Worm (Caenorhabditis elegans) whole organism, midembryonic: Measurements from ENCODE around the gene F58H1.7.

ENCODE experiments used
- T22C8.4 ChIP-seq: fragments of 200-800 bp; sonication (Bioruptor generic); IDR thresholded peaks from 2 replicates; pipeline ENCODE4 v1.3.6; 2022; ENCODE audit warnings: missing genetic modification characterization, missing compliant biosample characterization
- cog-1 ChIP-seq: sonication (generic microtip); optimal IDR thresholded peaks from 2 replicates; lab custom pipeline; 2016; ENCODE audit warnings: missing genetic modification characterization, missing compliant biosample characterization
- flt-1 ChIP-seq: fragments of 200-800 bp; sonication (Bioruptor generic); IDR thresholded peaks from 2 replicates; pipeline ENCODE4 v1.3.6; 2022; ENCODE audit warnings: missing genetic modification characterization, missing compliant biosample characterization
- klf-2 ChIP-seq: fragments of 200-800 bp; sonication (Bioruptor generic); conservative IDR thresholded peaks from 2 replicates; pipeline ENCODE4 v1.3.6; 2022; ENCODE audit warnings: missing genetic modification reagents, missing genetic modification characterization, missing compliant biosample characterization
- med-1 ChIP-seq: sonication (generic microtip); optimal IDR thresholded peaks from 2 replicates; lab custom pipeline; 2017; ENCODE audit warnings: missing genetic modification characterization, mild to moderate bottlenecking, missing compliant biosample characterization, antibody characterized with exemption, missing genetic modification reagents; ENCODE audit not compliant: insufficient read depth
- ref-1 ChIP-seq: fragments of 200-800 bp; sonication (Bioruptor generic); conservative IDR thresholded peaks from 2 replicates; pipeline ENCODE4 v1.3.6; 2022; ENCODE audit warnings: missing genetic modification reagents, missing genetic modification characterization, missing compliant biosample characterization
- tab-1 ChIP-seq: fragments of 200-800 bp; sonication (Bioruptor generic); IDR thresholded peaks from 2 replicates; pipeline ENCODE4 v1.3.6; 2022; ENCODE audit warnings: missing genetic modification characterization, missing compliant biosample characterization
- ztf-23 ChIP-seq: fragments of 200-800 bp; sonication (Bioruptor generic); IDR thresholded peaks from 2 replicates; pipeline ENCODE4 v1.3.6; 2022; ENCODE audit warnings: missing genetic modification reagents, missing genetic modification characterization, missing compliant biosample characterization
- ztf-29 ChIP-seq: fragments of 200-800 bp; sonication (Bioruptor generic); IDR thresholded peaks from 2 replicates; pipeline ENCODE4 v1.3.6; 2022; ENCODE audit warnings: missing genetic modification reagents, missing genetic modification characterization, missing compliant biosample characterization

The F58H1.7 gene

DNA sequence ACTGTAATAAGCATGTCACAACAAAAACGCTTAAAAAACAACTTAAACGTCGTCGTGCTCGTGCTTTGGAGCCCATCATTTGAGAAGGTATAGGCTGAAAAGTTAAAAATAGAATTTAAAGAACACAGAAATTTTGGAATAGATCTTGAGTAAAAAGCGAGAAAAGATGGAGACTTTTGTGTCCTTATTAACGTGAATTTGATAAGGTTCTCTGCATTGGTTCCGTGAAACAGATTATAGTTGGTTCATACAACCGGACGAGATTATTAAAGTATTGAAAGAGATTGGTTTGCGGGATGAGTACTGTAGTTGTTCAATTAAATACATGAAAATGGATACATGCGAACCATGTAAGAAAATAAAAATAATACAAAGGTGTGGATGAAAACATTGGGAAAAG is 26.9 kb downstream of the F58H1.7 start, which contains the start of gene gpla-1:
Gene gpla-1 (minus strand): TSS at position 101 of the 400 bp plus-strand sequence.
- no peak for TF ChIP-seq flt-1 (GFP tag; lab: Robert Waterston, UW)
- no peak for TF ChIP-seq T22C8.4 (GFP tag; lab: Robert Waterston, UW)
- TF ChIP-seq med-1 = no peak
- TF ChIP-seq klf-2 (GFP tag; lab: Robert Waterston, UW) = no peak
- TF ChIP-seq cog-1 (tag; lab: Kevin White, UChicago) = no peak
- TF ChIP-seq ztf-23 = no peak
- no peak for TF ChIP-seq tab-1 (GFP tag; lab: Robert Waterston, UW)
- no peak for TF ChIP-seq ref-1 (GFP tag; lab: Robert Waterston, UW)

DNA sequence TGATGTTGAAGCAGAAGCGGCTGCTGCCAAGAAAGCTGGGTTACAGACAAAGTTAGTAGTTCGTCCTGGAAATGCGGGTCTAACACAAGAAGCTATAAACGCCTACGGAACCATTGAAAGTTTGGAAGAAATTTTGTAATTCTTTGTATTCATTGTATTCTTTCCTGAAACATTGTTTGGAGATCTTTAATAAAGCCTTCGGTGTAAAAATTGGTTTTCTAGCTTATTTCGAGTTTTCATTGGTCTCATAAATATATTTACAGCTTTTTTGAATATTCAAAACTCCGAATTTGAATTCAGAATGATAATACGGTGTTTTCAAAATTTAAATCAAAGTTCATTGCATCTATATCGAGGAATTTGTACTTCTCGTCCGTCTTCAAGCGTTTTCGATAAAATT is 29.8 kb downstream of the F58H1.7 start, which contains the start of gene F58H1.8:
Gene F58H1.8 (plus strand): TSS at position 301 of the 400 bp plus-strand sequence.
- TF ChIP-seq T22C8.4 (GFP tag; lab: Robert Waterston, UW) (no peak), cog-1 (tag; lab: Kevin White, UChicago) (no peak), klf-2 (GFP tag; lab: Robert Waterston, UW) (no peak)

DNA sequence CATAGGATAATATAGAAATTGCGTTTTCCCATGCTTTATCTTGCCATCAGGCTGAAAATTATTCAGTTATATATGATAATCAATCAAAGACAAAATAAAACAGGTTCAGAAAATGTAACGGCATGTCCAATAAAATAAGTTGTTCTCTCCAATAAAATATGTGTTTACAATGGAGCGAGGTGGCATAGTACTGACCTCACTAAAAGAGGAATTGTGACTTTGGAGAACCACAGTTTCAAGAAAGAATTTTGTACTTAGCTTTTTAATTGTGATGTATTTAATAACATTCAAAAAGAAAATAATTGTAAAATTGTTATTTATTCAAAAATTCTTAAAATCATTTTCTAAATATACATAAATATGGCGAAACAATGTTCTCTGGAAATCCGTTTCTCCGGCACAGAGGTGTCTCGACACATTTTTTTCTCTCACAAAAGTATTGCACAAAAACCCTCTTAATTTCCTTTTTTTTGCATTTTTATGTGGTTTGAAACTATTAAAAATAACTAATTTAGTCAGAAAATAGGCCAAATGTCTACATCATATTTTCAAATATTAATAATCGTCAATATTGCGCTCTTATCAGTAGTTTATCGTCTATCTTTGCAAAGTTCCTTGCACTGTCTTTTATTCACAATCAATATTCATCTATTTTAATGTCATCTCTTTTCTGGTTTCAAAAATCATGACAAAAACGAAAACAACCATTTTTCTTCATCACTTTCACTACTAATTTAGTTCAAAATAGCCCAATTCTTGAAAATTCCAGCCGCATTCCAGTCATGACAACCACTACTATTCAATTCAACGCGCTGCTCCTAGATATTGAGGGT is 31.2 kb downstream of the F58H1.7 start, which contains the start of the genes aman-2 and F58H1.3:
Gene aman-2 (minus strand): TSS at position 51 of the 833 bp plus-strand sequence.
Gene F58H1.3 (plus strand): TSS at position 783 of the 833 bp plus-strand sequence.
- TF ChIP-seq ztf-29 (GFP tag; lab: Robert Waterston, UW) = no peak
- TF ChIP-seq cog-1 (tag; lab: Kevin White, UChicago) = peak; percentile 81
- peak; percentile 78 for TF ChIP-seq ztf-23

DNA sequence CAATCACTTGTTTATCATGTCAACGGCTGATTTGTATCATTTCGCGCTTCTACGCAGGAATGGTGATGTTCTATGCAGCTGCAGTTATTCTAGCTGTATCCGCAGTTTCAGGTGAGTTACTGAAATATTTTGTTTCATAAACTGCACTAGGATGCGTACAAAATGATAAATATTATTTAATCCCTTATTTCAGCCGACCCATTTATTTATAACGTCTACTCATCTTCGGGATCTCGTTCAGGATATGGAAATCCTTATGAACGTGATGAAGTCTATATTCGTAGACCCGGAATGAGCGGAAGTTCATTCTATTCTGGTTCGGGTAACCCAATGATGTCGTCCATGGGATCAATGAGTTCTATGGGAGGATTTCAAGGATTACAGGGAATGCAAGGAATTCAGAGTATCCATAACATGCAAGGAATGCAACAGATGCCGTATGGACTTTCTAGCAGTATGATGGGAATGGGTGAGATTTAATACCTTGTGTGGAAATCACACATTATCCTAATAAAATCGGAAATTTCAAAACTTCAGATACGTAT is 35.5 kb downstream of the F58H1.7 start, which contains the start of gene F58H1.2:
Gene F58H1.2 (plus strand): TSS at position 51 of the 545 bp plus-strand sequence.
- TF ChIP-seq tab-1 (GFP tag; lab: Robert Waterston, UW) (no peak), flt-1 (GFP tag; lab: Robert Waterston, UW) (no peak), klf-2 (GFP tag; lab: Robert Waterston, UW) (no peak), med-1 (no peak), T22C8.4 (GFP tag; lab: Robert Waterston, UW) (no peak), cog-1 (tag; lab: Kevin White, UChicago) (no peak), ref-1 (GFP tag; lab: Robert Waterston, UW) (no peak), ztf-29 (GFP tag; lab: Robert Waterston, UW) (no peak), ztf-23 (no peak)

DNA sequence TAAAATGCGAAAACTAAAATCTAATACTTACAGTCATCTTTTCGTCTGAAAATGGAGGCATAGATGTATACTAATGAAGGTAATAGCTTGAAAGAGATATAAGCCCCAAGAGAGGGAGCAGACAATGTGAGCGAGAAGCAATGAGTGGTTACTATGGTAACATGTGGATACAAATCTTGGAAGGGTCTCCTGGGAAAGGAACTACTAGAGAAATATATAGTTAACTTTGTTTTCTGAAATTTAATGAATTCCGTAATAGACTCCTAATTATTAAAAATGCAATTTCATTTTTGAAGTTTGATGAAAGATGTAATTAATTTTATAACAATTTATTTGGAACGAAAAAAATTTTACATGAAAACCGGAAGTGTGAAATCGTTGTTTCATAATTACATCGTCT is 37.3 kb downstream of the F58H1.7 start, which contains the start of gene osm-6:
Gene osm-6 (minus strand): TSS at position 101 of the 400 bp plus-strand sequence.
- no peak for TF ChIP-seq T22C8.4 (GFP tag; lab: Robert Waterston, UW)

DNA sequence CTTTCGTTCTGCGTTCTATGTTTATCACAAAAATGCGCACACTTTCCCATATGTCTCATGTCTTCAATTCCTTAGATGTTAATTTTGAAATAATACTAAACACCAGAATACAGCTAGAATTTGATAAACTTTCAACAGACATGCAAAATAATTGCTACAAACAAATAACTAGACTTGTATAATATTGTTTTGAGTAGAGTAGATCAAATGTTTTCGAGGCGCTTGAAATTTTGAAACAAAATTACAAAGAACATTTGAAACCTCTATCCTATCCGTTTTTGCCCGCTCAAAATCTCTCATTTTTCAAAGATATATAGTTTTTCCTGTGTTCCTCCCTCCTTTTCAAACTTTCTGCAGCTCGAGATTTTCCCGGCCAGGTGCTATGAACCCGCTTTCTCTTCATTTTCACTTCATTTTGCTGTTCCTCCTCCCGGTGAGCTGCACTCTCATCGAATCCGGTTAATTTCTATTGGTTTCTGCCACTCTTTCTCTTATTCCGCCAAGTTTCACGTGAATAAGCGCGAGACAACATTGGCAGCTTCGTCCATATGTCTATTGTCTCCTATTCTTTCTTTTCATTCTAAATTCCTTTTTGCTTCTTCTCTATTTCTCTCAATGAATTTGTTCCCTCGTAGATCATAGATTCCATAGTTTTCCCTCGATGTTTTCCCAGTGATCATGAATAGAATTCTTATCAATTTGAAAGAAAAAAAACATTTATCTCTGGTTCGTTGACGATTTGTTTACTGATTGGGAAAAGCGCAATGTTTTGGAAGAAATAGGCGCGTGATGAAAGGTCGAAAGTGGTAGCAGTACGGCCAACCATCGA is 42.7 kb downstream of the F58H1.7 start:
- TF ChIP-seq T22C8.4 (GFP tag; lab: Robert Waterston, UW) (no peak), ztf-29 (GFP tag; lab: Robert Waterston, UW) (no peak), klf-2 (GFP tag; lab: Robert Waterston, UW) (no peak), flt-1 (GFP tag; lab: Robert Waterston, UW) (no peak), cog-1 (tag; lab: Kevin White, UChicago) (no peak), ref-1 (GFP tag; lab: Robert Waterston, UW) (no peak), ztf-23 (no peak), med-1 (no peak), tab-1 (GFP tag; lab: Robert Waterston, UW) (no peak)

DNA sequence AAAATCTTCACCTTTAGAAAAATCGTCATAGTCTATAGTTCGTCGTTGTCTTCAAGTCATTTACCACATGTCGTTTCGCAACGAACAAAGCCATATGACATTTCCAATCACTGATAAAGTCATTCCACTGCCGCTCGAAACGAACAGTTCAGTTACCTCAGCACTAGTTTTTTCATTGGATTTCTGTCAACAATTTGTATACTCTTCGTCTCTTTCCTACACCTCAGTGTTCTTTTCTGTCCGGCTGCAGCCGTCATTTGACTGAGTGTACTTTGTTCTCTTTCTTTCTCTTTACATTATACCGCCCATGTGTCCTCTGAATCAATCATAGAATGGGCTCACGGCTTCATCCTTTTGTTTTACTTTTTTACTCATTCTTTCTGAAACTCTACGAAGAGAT is 43.4 kb downstream of the F58H1.7 start:
- no peak for TF ChIP-seq med-1

DNA sequence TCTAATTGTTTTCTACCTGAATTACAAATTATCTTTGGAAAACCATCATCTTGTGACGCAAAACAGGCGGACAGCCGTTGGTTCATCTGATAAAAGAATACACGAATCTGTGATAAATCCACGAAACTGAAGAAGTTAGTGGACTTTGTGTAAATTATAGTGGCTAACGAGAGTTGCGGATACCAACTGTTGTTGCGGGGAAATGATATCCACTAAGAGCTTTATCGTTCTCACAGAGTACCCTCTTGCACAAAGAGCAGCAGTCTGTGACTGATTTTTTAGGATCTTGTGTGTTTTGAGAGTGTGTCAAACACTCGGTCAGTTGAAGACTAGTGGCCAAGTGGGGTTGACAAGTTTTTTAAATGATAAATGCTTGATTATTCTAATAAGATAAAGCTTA is 45.0 kb downstream of the F58H1.7 start:
- no peak for TF ChIP-seq klf-2 (GFP tag; lab: Robert Waterston, UW)
- TF ChIP-seq med-1 = no peak
- no peak for TF ChIP-seq ztf-29 (GFP tag; lab: Robert Waterston, UW)
- no peak for TF ChIP-seq ztf-23
- no peak for TF ChIP-seq tab-1 (GFP tag; lab: Robert Waterston, UW)
- TF ChIP-seq flt-1 (GFP tag; lab: Robert Waterston, UW) = no peak
- no peak for TF ChIP-seq cog-1 (tag; lab: Kevin White, UChicago)
- TF ChIP-seq T22C8.4 (GFP tag; lab: Robert Waterston, UW) = no peak
- no peak for TF ChIP-seq ref-1 (GFP tag; lab: Robert Waterston, UW)

DNA sequence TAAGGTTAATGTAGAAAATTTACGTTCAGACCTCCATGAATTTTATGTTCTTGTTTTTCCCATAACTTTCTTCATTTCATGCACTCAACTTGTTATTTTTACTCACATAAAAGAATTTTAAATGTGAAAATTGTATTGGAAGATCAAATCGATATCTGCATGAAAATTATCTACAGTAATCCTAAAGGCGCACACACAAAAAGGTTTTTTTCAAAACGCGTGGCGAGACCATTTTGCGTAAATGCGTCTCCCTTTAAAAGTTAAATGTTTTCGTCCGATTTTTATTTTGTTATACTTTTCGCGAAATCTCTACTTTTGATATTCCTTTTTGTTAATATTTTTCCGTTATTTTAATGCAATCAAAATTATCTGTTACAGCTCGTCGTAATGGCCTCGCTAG is 47.4 kb downstream of the F58H1.7 start, which contains the start of gene R31.2:
Gene R31.2 (plus strand): TSS at position 388 of the 400 bp plus-strand sequence.
- TF ChIP-seq med-1 = no peak
- TF ChIP-seq ztf-23 = no peak

DNA sequence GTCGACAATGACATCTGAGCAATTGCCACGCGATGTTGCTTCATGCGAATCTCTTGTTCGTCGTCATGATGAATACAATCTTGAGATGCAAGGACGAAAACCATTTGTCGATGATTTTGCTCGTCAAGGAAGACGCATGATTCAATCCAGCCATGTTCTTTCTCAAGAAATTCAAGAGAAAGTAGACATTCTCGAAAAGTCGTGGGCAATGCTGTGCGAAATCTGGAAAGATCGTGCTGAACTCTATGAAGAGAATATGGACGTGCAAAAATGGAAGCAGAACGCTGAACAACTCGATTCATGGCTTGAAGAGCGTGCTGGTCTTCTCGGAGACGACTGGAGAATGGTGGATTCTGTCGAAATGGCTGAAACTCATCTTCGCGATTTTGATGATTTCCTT is 51.3 kb downstream of the F58H1.7 start:
- TF ChIP-seq med-1 = no peak
- no peak for TF ChIP-seq tab-1 (GFP tag; lab: Robert Waterston, UW)
- TF ChIP-seq ztf-23 = no peak
- TF ChIP-seq flt-1 (GFP tag; lab: Robert Waterston, UW) = no peak
- no peak for TF ChIP-seq klf-2 (GFP tag; lab: Robert Waterston, UW)
- TF ChIP-seq T22C8.4 (GFP tag; lab: Robert Waterston, UW) = no peak
- TF ChIP-seq cog-1 (tag; lab: Kevin White, UChicago) = no peak
